Worm (Caenorhabditis elegans) whole organism, L3 larva: ENCODE results near the gene Y54H5A.2.

Experiments
- fkh-10 ChIP-seq: sonication (generic microtip); optimal IDR thresholded peaks from 2 replicates; lab custom pipeline; 2017; ENCODE audit warnings: missing biosample characterization, missing genetic modification reagents, missing genetic modification characterization
- mml-1 ChIP-seq: fragments of 150-350 bp; sonication (generic microtip); optimal IDR thresholded peaks from 3 replicates; lab custom pipeline; 2014; ENCODE audit warnings: missing biosample characterization, missing genetic modification characterization
- nhr-76 ChIP-seq: fragments of 150-350 bp; sonication (generic microtip); optimal IDR thresholded peaks from 5 replicates; lab custom pipeline; 2014; ENCODE audit warnings: missing biosample characterization, missing genetic modification characterization

ce11 chrIII:5165745-5166144, 16.4 kb upstream of the Y54H5A.2 start:
- TF ChIP-seq nhr-76: no peak
- TF ChIP-seq mml-1 (tag; lab: Kevin White, UChicago): no peak
- TF ChIP-seq fkh-10 (GFP tag; lab: Kevin White, UChicago): no peak
